Worm (Caenorhabditis elegans) whole organism, L1 larva: ENCODE measurements around the gene F53B3.5.
A peak's percentile ranks its signal among the peaks of the same experiment; 100 is the strongest.

Source experiments
- C04F5.9 ChIP-seq: sonication (generic microtip); optimal IDR thresholded peaks from 2 replicates; lab custom pipeline; 2016; ENCODE audit warnings: missing genetic modification characterization, missing compliant biosample characterization
- C16A3.4 ChIP-seq: fragments of 150-350 bp; optimal IDR thresholded peaks from 2 replicates; lab custom pipeline; 2014; ENCODE audit warnings: missing biosample characterization, missing genetic modification characterization
- Y116A8C.19 ChIP-seq: sonication (generic microtip); optimal IDR thresholded peaks from 2 replicates; lab custom pipeline; 2016; ENCODE audit warnings: missing compliant biosample characterization, missing genetic modification characterization, borderline replicate concordance
- aly-2 ChIP-seq: fragments of 150-350 bp; optimal IDR thresholded peaks from 2 replicates; lab custom pipeline; 2014; ENCODE audit warnings: missing biosample characterization, missing genetic modification characterization
- ama-1 ChIP-seq: fragments of 150-350 bp; optimal IDR thresholded peaks from 2 replicates; lab custom pipeline; 2014
- blmp-1 ChIP-seq: fragments of 150-350 bp; optimal IDR thresholded peaks from 2 replicates; lab custom pipeline; 2014; ENCODE audit warnings: missing biosample characterization, missing genetic modification characterization
- ceh-8 ChIP-seq: fragments of 200-800 bp; sonication (Bioruptor generic); optimal IDR thresholded peaks from 2 replicates; lab custom pipeline; 2018; ENCODE audit warnings: mild to moderate bottlenecking, missing genetic modification characterization, moderate library complexity, missing compliant biosample characterization
- ceh-82 ChIP-seq, 3 experiments: fragments of 150-350 bp in 1 of 3; sonication (generic microtip) in 2 of 3; optimal IDR thresholded peaks; 2 replicates each; lab custom pipeline; 2014 to 2017; ENCODE audit warnings: missing biosample characterization in 3 of 3, missing genetic modification characterization in 3 of 3
- dpl-1 ChIP-seq, 3 experiments: fragments of 150-350 bp in 2 of 3; sonication (generic microtip) in 1 of 3; optimal IDR thresholded peaks; 2 replicates each; lab custom pipeline; 2014 to 2017; ENCODE audit warnings: missing biosample characterization in 3 of 3, missing genetic modification characterization in 3 of 3, missing genetic modification reagents in 3 of 3
- dsc-1 ChIP-seq: sonication (generic microtip); optimal IDR thresholded peaks from 2 replicates; lab custom pipeline; 2016; ENCODE audit warnings: mild to moderate bottlenecking, missing genetic modification characterization, missing compliant biosample characterization
- elt-2 ChIP-seq: sonication (generic microtip); optimal IDR thresholded peaks from 2 replicates; lab custom pipeline; 2016; ENCODE audit warnings: missing genetic modification characterization, mild to moderate bottlenecking, inconsistent platforms, missing compliant biosample characterization, missing genetic modification reagents
- elt-3 ChIP-seq, 6 experiments: fragments of 150-350 bp in 1 of 6; sonication (generic microtip); optimal IDR thresholded peaks; 2 replicates each; lab custom pipeline; 2017 to 2018; ENCODE audit warnings: missing biosample characterization in 6 of 6, missing genetic modification characterization in 6 of 6, inconsistent platforms in 1 of 6
- ets-5 ChIP-seq: fragments of 200-800 bp; sonication (Bioruptor generic); IDR thresholded peaks from 2 replicates; pipeline ENCODE4 v1.3.6; 2022; ENCODE audit warnings: missing genetic modification characterization, missing compliant biosample characterization
- fkh-10 ChIP-seq: sonication (generic microtip); optimal IDR thresholded peaks from 2 replicates; lab custom pipeline; 2017; ENCODE audit warnings: missing biosample characterization, missing genetic modification reagents, missing genetic modification characterization
- fkh-4 ChIP-seq: sonication (generic microtip); optimal IDR thresholded peaks from 2 replicates; lab custom pipeline; 2016; ENCODE audit warnings: missing compliant biosample characterization, missing genetic modification characterization, borderline replicate concordance
- fos-1 ChIP-seq: fragments of 150-350 bp; optimal IDR thresholded peaks from 2 replicates; lab custom pipeline; 2014; ENCODE audit warnings: missing biosample characterization, missing genetic modification characterization
- hlh-17 ChIP-seq: fragments of 200-800 bp; sonication (Bioruptor generic); optimal IDR thresholded peaks from 2 replicates; lab custom pipeline; 2018; ENCODE audit warnings: missing genetic modification characterization, mild to moderate bottlenecking, missing compliant biosample characterization, moderate library complexity, borderline replicate concordance
- hpl-2 ChIP-seq: fragments of 150-350 bp; optimal IDR thresholded peaks from 2 replicates; lab custom pipeline; 2014; ENCODE audit warnings: missing biosample characterization, missing genetic modification reagents, missing genetic modification characterization
- isw-1 ChIP-seq: fragments of 200-800 bp; sonication (Bioruptor generic); IDR thresholded peaks from 2 replicates; pipeline ENCODE4 v1.3.6; 2022; ENCODE audit warnings: missing genetic modification characterization, missing compliant biosample characterization
- lin-13 ChIP-seq: fragments of 150-350 bp; optimal IDR thresholded peaks from 2 replicates; lab custom pipeline; 2014; ENCODE audit warnings: missing biosample characterization, missing genetic modification reagents, missing genetic modification characterization
- lin-14 ChIP-seq: fragments of 200-800 bp; sonication (Bioruptor generic); optimal IDR thresholded peaks from 2 replicates; lab custom pipeline; 2018; ENCODE audit warnings: mild to moderate bottlenecking, missing genetic modification characterization, moderate library complexity, missing compliant biosample characterization
- lin-35 ChIP-seq, 2 experiments: fragments of 150-350 bp; optimal IDR thresholded peaks; 2 replicates each; lab custom pipeline; 2014; ENCODE audit warnings: missing biosample characterization in 2 of 2, missing genetic modification characterization in 2 of 2, missing genetic modification reagents in 2 of 2
- lir-3 ChIP-seq: sonication (generic microtip); optimal IDR thresholded peaks from 2 replicates; lab custom pipeline; 2016; ENCODE audit warnings: mild to moderate bottlenecking, missing genetic modification characterization, moderate library complexity, missing compliant biosample characterization; ENCODE audit not compliant: poor library complexity
- mab-9 ChIP-seq: fragments of 200-800 bp; sonication (Bioruptor generic); IDR thresholded peaks from 2 replicates; pipeline ENCODE4 v1.3.6; 2022; ENCODE audit warnings: missing genetic modification reagents, missing genetic modification characterization, missing compliant biosample characterization
- mdl-1 ChIP-seq, 2 experiments: fragments of 150-350 bp; optimal IDR thresholded peaks; 2 replicates each; lab custom pipeline; 2014 to 2017; ENCODE audit warnings: missing biosample characterization in 2 of 2, missing genetic modification characterization in 2 of 2, inconsistent platforms in 1 of 2
- mep-1 ChIP-seq: fragments of 150-350 bp; optimal IDR thresholded peaks from 2 replicates; lab custom pipeline; 2014; ENCODE audit warnings: missing biosample characterization, missing genetic modification characterization
- nhr-12 ChIP-seq: sonication (generic microtip); optimal IDR thresholded peaks from 2 replicates; lab custom pipeline; 2017; ENCODE audit warnings: missing biosample characterization, missing genetic modification characterization
- nhr-47 ChIP-seq: sonication (generic microtip); optimal IDR thresholded peaks from 2 replicates; lab custom pipeline; 2016; ENCODE audit warnings: mild to moderate bottlenecking, missing genetic modification characterization, moderate library complexity, missing compliant biosample characterization
- nhr-71 ChIP-seq: sonication (generic microtip); optimal IDR thresholded peaks from 2 replicates; lab custom pipeline; 2016; ENCODE audit warnings: mild to moderate bottlenecking, missing genetic modification characterization, moderate library complexity, missing compliant biosample characterization
- nhr-76 ChIP-seq: sonication (generic microtip); optimal IDR thresholded peaks from 2 replicates; lab custom pipeline; 2017; ENCODE audit warnings: missing biosample characterization, missing genetic modification characterization
- nhr-85 ChIP-seq: sonication (generic microtip); peaks from one replicate; lab custom pipeline; 2016; ENCODE audit warnings: missing genetic modification characterization, inconsistent platforms, missing compliant biosample characterization
- pag-3 ChIP-seq: sonication (generic microtip); optimal IDR thresholded peaks from 2 replicates; lab custom pipeline; 2017; ENCODE audit warnings: missing genetic modification characterization, mild to moderate bottlenecking, missing compliant biosample characterization, antibody characterized with exemption, borderline replicate concordance; ENCODE audit not compliant: insufficient read depth
- pax-3 ChIP-seq: fragments of 200-800 bp; sonication (Bioruptor generic); optimal IDR thresholded peaks from 2 replicates; lab custom pipeline; 2018; ENCODE audit warnings: mild to moderate bottlenecking, missing genetic modification characterization, moderate library complexity, missing compliant biosample characterization
- pqm-1 ChIP-seq: sonication (generic microtip); optimal IDR thresholded peaks from 3 replicates; lab custom pipeline; 2017; ENCODE audit warnings: missing biosample characterization, missing genetic modification characterization
- rnt-1 ChIP-seq: sonication (generic microtip); optimal IDR thresholded peaks from 2 replicates; lab custom pipeline; 2016; ENCODE audit warnings: mild to moderate bottlenecking, missing genetic modification characterization, moderate library complexity, missing compliant biosample characterization
- snpc-4 ChIP-seq: fragments of 150-350 bp; optimal IDR thresholded peaks from 2 replicates; lab custom pipeline; 2014; ENCODE audit warnings: missing biosample characterization, missing genetic modification characterization
- snu-23 ChIP-seq: sonication (generic microtip); optimal IDR thresholded peaks from 2 replicates; lab custom pipeline; 2016; ENCODE audit warnings: missing genetic modification characterization, missing compliant biosample characterization
- sup-37 ChIP-seq: fragments of 200-800 bp; sonication (Bioruptor generic); optimal IDR thresholded peaks from 2 replicates; lab custom pipeline; 2018; ENCODE audit warnings: mild to moderate bottlenecking, missing genetic modification characterization, missing compliant biosample characterization
- unc-130 ChIP-seq: fragments of 150-350 bp; optimal IDR thresholded peaks from 2 replicates; lab custom pipeline; 2017; ENCODE audit warnings: missing biosample characterization, missing genetic modification characterization, inconsistent platforms
- unc-98 ChIP-seq: fragments of 200-800 bp; sonication (Bioruptor generic); IDR thresholded peaks from 2 replicates; pipeline ENCODE4 v1.3.6; 2022; ENCODE audit warnings: missing genetic modification characterization, missing compliant biosample characterization
- xbp-1 ChIP-seq: sonication (generic microtip); optimal IDR thresholded peaks from 2 replicates; lab custom pipeline; 2016; ENCODE audit warnings: missing genetic modification characterization, missing compliant biosample characterization
- zag-1 ChIP-seq: fragments of 150-350 bp; optimal IDR thresholded peaks from 2 replicates; lab custom pipeline; 2014; ENCODE audit warnings: missing biosample characterization, missing genetic modification characterization
- zip-4 ChIP-seq: fragments of 200-800 bp; sonication (Bioruptor generic); optimal IDR thresholded peaks from 2 replicates; lab custom pipeline; 2018; ENCODE audit warnings: mild to moderate bottlenecking, missing genetic modification characterization, moderate library complexity, missing compliant biosample characterization
- ztf-11 ChIP-seq, 2 experiments: sonication (generic microtip); optimal IDR thresholded peaks; 2 replicates each; lab custom pipeline; 2016 to 2017; ENCODE audit warnings: missing genetic modification characterization in 2 of 2, missing biosample characterization in 1 of 2, missing compliant biosample characterization in 1 of 2
- ztf-4 ChIP-seq: fragments of 150-350 bp; optimal IDR thresholded peaks from 2 replicates; lab custom pipeline; 2014; ENCODE audit warnings: missing biosample characterization, missing genetic modification characterization

Gene F53B3.5

ce11 chrX:2840287-2840686 is 39.1 kb downstream of the F53B3.5 start, which contains the start of gene Y71H10B.1 (continued):
- TF ChIP-seq nhr-12 (tag; lab: Kevin White, UChicago), result no peak
- no peak for TF ChIP-seq C16A3.4 (tag; lab: Kevin White, UChicago)
- peak; percentile 40 for TF ChIP-seq nhr-47
- no peak for TF ChIP-seq Y116A8C.19
- peak; percentile 5 for TF ChIP-seq dsc-1 (tag; lab: Kevin White, UChicago)
- no peak for TF ChIP-seq fos-1 (tag; lab: Kevin White, UChicago)
- TF ChIP-seq snpc-4 (tag; lab: Kevin White, UChicago), result no peak
- TF ChIP-seq ceh-8 (GFP tag; lab: Kevin White, UChicago), result no peak
- TF ChIP-seq mab-9 (GFP tag; lab: Robert Waterston, UW), result no peak
- TF ChIP-seq nhr-85 (tag; lab: Kevin White, UChicago), result peak; percentile 88
- no peak for TF ChIP-seq ceh-82 (tag; optimal IDR thresholded peaks at IDR 0.05; lab: Kevin White, UChicago)
- peak; percentile 43 for TF ChIP-seq lin-14 (GFP tag; lab: Kevin White, UChicago)
- peak; percentile 22 for TF ChIP-seq lir-3
- no peak for TF ChIP-seq aly-2
- no peak for TF ChIP-seq ztf-11 (tag; optimal IDR thresholded peaks at IDR 0.05; lab: Kevin White, UChicago)
- no peak for TF ChIP-seq fkh-10
- TF ChIP-seq dpl-1 (GFP tag; optimal IDR thresholded peaks at IDR 0.05; lab: Kevin White, UChicago), result no peak
- no peak for TF ChIP-seq pag-3
- no peak for TF ChIP-seq ztf-4
- TF ChIP-seq hlh-17 (GFP tag; lab: Kevin White, UChicago), result no peak
- no peak for TF ChIP-seq ets-5 (GFP tag; lab: Robert Waterston, UW)
- TF ChIP-seq snu-23 (GFP tag; lab: Kevin White, UChicago), result peak; percentile 15
- TF ChIP-seq zag-1 (tag; lab: Kevin White, UChicago), result no peak
- TF ChIP-seq C04F5.9 (tag; lab: Kevin White, UChicago), result no peak
- no peak for TF ChIP-seq nhr-76 (tag; lab: Kevin White, UChicago)
- TF ChIP-seq zip-4 (GFP tag; lab: Kevin White, UChicago), result no peak
- TF ChIP-seq lin-13, result no peak
- TF ChIP-seq unc-98 (GFP tag; lab: Robert Waterston, UW), result no peak
- TF ChIP-seq xbp-1 (tag; lab: Kevin White, UChicago), result no peak

DNA sequence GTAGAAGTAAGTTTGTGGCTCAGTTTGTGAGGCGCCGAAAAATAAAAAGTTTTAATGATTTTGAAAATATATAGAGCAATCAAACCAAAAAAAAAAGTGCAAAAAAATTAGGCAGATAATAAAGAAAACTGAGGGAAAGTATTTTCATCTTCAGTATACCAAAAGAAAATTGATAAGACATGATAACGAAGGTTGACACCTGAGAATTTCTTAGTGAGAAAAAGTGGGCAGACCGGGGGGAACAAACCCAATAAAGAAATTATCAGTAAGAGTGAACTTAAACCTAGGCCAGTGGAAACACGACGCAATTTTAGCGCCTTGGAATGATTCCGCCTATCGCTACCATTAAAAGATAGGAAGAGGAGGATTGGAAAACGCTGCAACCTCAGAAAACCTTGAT is 40.8 kb downstream of the F53B3.5 start:
- no peak for TF ChIP-seq pax-3 (tag; lab: Kevin White, UChicago)
- TF ChIP-seq pqm-1, result peak; percentile 25
- TF ChIP-seq elt-2 (tag; lab: Kevin White, UChicago), result peak; percentile 78
- TF ChIP-seq elt-3 (tag; optimal IDR thresholded peaks at IDR 0.05; lab: Kevin White, UChicago), result peak in 1 of 6 experiments; percentile 4
- TF ChIP-seq blmp-1, result peak; percentile 7
- no peak for TF ChIP-seq ama-1 (lab: Kevin White, UChicago)
- no peak for TF ChIP-seq isw-1
- no peak for TF ChIP-seq nhr-71 (tag; lab: Kevin White, UChicago)
- no peak for TF ChIP-seq sup-37
- no peak for TF ChIP-seq hpl-2 (GFP tag; lab: Kevin White, UChicago)
- TF ChIP-seq lin-35 (GFP tag; optimal IDR thresholded peaks at IDR 0.05; lab: Kevin White, UChicago), result peak in 1 of 2 experiments; percentile 16

DNA sequence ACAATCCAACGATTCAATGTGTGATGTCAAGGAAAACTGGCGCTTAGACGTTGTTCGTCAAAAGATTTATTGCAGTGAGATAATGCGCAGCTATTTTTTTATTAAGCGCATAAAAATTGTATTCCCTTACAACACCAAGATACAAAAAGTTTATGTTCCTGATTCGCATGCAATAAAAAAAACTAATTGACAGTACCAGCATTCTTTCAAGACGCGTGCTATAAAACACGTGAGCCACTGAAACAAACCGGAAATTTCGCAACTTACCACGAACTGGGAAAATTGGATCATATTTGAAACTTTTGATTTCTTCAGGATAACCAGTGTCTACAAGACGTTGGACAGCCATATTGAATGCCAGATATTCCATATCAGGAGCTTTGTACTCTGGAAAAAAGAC is 41.9 kb downstream of the F53B3.5 start:
- TF ChIP-seq isw-1, result no peak
- TF ChIP-seq blmp-1, result no peak
- TF ChIP-seq rnt-1 (tag; lab: Kevin White, UChicago), result no peak
- no peak for TF ChIP-seq mdl-1 (tag; optimal IDR thresholded peaks at IDR 0.05; lab: Kevin White, UChicago)
- TF ChIP-seq fkh-4 (tag; lab: Kevin White, UChicago), result no peak
- TF ChIP-seq unc-130, result no peak
- TF ChIP-seq mep-1 (tag; lab: Kevin White, UChicago), result no peak
- no peak for TF ChIP-seq elt-3 (tag; optimal IDR thresholded peaks at IDR 0.05; lab: Kevin White, UChicago)
